In the genomic region with DNA sequence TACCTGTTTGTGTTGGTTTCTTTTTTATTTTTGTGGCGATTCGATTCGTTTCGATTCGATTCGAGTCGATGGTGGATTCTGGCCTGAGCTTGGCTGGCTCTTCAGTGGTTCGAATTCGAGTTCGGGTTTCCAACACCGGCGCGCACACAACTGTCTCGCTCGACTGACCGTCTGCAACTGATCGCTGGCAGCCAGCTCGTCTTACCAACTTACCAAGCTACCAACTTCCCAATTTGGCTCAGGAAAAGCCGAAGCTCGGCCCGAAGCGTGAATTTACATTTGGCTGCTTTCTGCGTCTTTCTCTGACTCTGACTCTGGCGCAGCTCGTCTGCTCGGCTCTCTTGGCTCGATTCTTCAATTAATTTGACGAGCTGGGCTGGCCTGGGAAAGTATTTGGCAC, we compare ENCODE assay signal across 1 fruit fly cellular context.
TF ChIP-seq lines count a peak whose summit lies in the region.

TSS of gene ect (minus strand) at position 183 of the 400 bp plus-strand sequence.

TF ChIP-seq in whole organism, embryonic, 481 proteins besides CTCF, POLR2A, EP300 and RAD21 (continued from another document):
- TF ChIP-seq Sry-β (GFP tag; optimal IDR thresholded peaks at IDR 0.05; lab: Kevin White, UChicago) (no peak), Asciz (GFP tag; optimal IDR thresholded peaks at IDR 0.05; lab: Kevin White, UChicago) (no peak), caup (GFP tag; optimal IDR thresholded peaks at IDR 0.05; lab: Kevin White, UChicago; ENCODE audit: severe bottlenecking) (no peak), CG30403 (GFP tag; optimal IDR thresholded peaks at IDR 0.05; lab: Kevin White, UChicago) (no peak), Max (GFP tag; optimal IDR thresholded peaks at IDR 0.05; lab: Kevin White, UChicago) (no peak), pnt (GFP tag; optimal IDR thresholded peaks at IDR 0.05; lab: Kevin White, UChicago) (no peak), Pdp1 (GFP tag; optimal IDR thresholded peaks at IDR 0.05; lab: Kevin White, UChicago) (no peak), CG8478 (optimal IDR thresholded peaks at IDR 0.05; lab: Kevin White, UChicago) (no peak), lov (optimal IDR thresholded peaks at IDR 0.05; lab: Kevin White, UChicago) (no peak), lov (GFP tag; IDR thresholded peaks at IDR 0.05; lab: Robert Waterston, UW) (no peak), CG14441 (GFP tag; IDR thresholded peaks at IDR 0.05; lab: Robert Waterston, UW) (no peak), so (GFP tag; IDR thresholded peaks at IDR 0.05; lab: Robert Waterston, UW) (no peak), CG9932 (GFP tag; IDR thresholded peaks at IDR 0.05; lab: Robert Waterston, UW) (no peak), knrl (GFP tag; IDR thresholded peaks at IDR 0.05; lab: Robert Waterston, UW; ENCODE audit: partially characterized antibody) (peak; percentile 25; the same call in 1 of the 3 replicates), br (optimal IDR thresholded peaks at IDR 0.05; lab: Kevin White, UChicago) (no peak), Dad (GFP tag; optimal IDR thresholded peaks at IDR 0.05; lab: Kevin White, UChicago) (no peak), Jarid2 (GFP tag; optimal IDR thresholded peaks at IDR 0.05; lab: Kevin White, UChicago) (peak; percentile 40), fd96Cb (tag; optimal IDR thresholded peaks at IDR 0.05; lab: Kevin White, UChicago) (no peak), ab (GFP tag; optimal IDR thresholded peaks at IDR 0.05; lab: Kevin White, UChicago) (no peak), ttk (GFP tag; IDR thresholded peaks at IDR 0.05; lab: Robert Waterston, UW) (peak; percentile 24; the same call in 1 of the 2 replicates), z (GFP tag; IDR thresholded peaks at IDR 0.05; lab: Robert Waterston, UW) (peak; percentile 26; the same call in 1 of the 3 replicates), CG4820 (GFP tag; optimal IDR thresholded peaks at IDR 0.05; lab: Kevin White, UChicago) (no peak), CG15011 (GFP tag; optimal IDR thresholded peaks at IDR 0.05; lab: Kevin White, UChicago) (no peak), CG15601 (tag; optimal IDR thresholded peaks at IDR 0.05; lab: Kevin White, UChicago) (no peak), CG2129 (GFP tag; IDR thresholded peaks at IDR 0.05; lab: Robert Waterston, UW; ENCODE audit: partially characterized antibody) (no peak), CG4730 (GFP tag; IDR thresholded peaks at IDR 0.05; lab: Robert Waterston, UW) (0 out of 2 replicates have a peak, but pooled peaks have one; percentile 26), HLH3B (GFP tag; IDR thresholded peaks at IDR 0.05; lab: Robert Waterston, UW) (no peak), CG31441 (GFP tag; IDR thresholded peaks at IDR 0.05; lab: Robert Waterston, UW) (no peak), CG7271 (tag; optimal IDR thresholded peaks at IDR 0.05; lab: Kevin White, UChicago) (no peak), rib (GFP tag; IDR thresholded peaks at IDR 0.05; lab: Robert Waterston, UW) (no peak), Xrp1 (GFP tag; IDR thresholded peaks at IDR 0.05; lab: Robert Waterston, UW) (no peak), jing (GFP tag; optimal IDR thresholded peaks at IDR 0.05; lab: Kevin White, UChicago) (no peak), en (GFP tag; optimal IDR thresholded peaks at IDR 0.05; lab: Kevin White, UChicago) (no peak), crc (GFP tag; optimal IDR thresholded peaks at IDR 0.05; lab: Kevin White, UChicago) (no peak), CG42726 (GFP tag; IDR thresholded peaks at IDR 0.05; lab: Robert Waterston, UW; ENCODE audit: partially characterized antibody) (no peak), CG5180 (GFP tag; optimal IDR thresholded peaks at IDR 0.05; lab: Kevin White, UChicago) (peak; percentile 65), dmrt11E (tag; optimal IDR thresholded peaks at IDR 0.05; lab: Kevin White, UChicago) (no peak), CG7928 (GFP tag; optimal IDR thresholded peaks at IDR 0.05; lab: Kevin White, UChicago) (no peak), CG14965 (GFP tag; optimal IDR thresholded peaks at IDR 0.05; lab: Kevin White, UChicago; ENCODE audit: borderline replicate concordance) (no peak), lola (GFP tag; optimal IDR thresholded peaks at IDR 0.05; lab: Kevin White, UChicago) (no peak), HHEX (GFP tag; optimal IDR thresholded peaks at IDR 0.05; lab: Kevin White, UChicago) (no peak), ap (GFP tag; IDR thresholded peaks at IDR 0.05; lab: Robert Waterston, UW) (no peak), NC2α (GFP tag; optimal IDR thresholded peaks at IDR 0.05; lab: Kevin White, UChicago) (no peak), usp (GFP tag; optimal IDR thresholded peaks at IDR 0.05; lab: Kevin White, UChicago) (no peak), yki (optimal IDR thresholded peaks at IDR 0.05; lab: Kevin White, UChicago) (no peak), CG2199 (GFP tag; IDR thresholded peaks at IDR 0.05; lab: Robert Waterston, UW) (no peak), ase (GFP tag; IDR thresholded peaks at IDR 0.05; lab: Robert Waterston, UW) (no peak), abd-A (tag; optimal IDR thresholded peaks at IDR 0.05; lab: Kevin White, UChicago) (no peak), CG12942 (GFP tag; optimal IDR thresholded peaks at IDR 0.05; lab: Kevin White, UChicago) (no peak), slbo (GFP tag; IDR thresholded peaks at IDR 0.05; lab: Robert Waterston, UW) (0 out of 2 replicates have a peak, but pooled peaks have one; percentile 22), ken (GFP tag; IDR thresholded peaks at IDR 0.05; lab: Robert Waterston, UW) (0 out of 3 replicates have a peak, but pooled peaks have one; percentile 36), D (optimal IDR thresholded peaks at IDR 0.05; lab: Kevin White, UChicago) (no peak), D (GFP tag; optimal IDR thresholded peaks at IDR 0.05; lab: Kevin White, UChicago) (no peak), D19A (tag; optimal IDR thresholded peaks at IDR 0.05; lab: Kevin White, UChicago) (no peak), Trl (optimal IDR thresholded peaks at IDR 0.05; lab: Kevin White, UChicago) (peak in 1 of 2 experiments; percentile 1), Trl (GFP tag; optimal IDR thresholded peaks at IDR 0.05; lab: Kevin White, UChicago) (no peak), CG3163 (GFP tag; optimal IDR thresholded peaks at IDR 0.05; lab: Kevin White, UChicago) (no peak), tin (GFP tag; optimal IDR thresholded peaks at IDR 0.05; lab: Kevin White, UChicago) (no peak), Dfd (GFP tag; optimal IDR thresholded peaks at IDR 0.05; lab: Kevin White, UChicago) (no peak), Lhr (GFP tag; optimal IDR thresholded peaks at IDR 0.05; lab: Kevin White, UChicago) (no peak), CG6175 (GFP tag; IDR thresholded peaks at IDR 0.05; lab: Robert Waterston, UW) (0 out of 3 replicates have a peak, but pooled peaks have one; percentile 44), Aef1 (GFP tag; IDR thresholded peaks at IDR 0.05; lab: Robert Waterston, UW) (no peak), cato (GFP tag; optimal IDR thresholded peaks at IDR 0.05; lab: Kevin White, UChicago; ENCODE audit: borderline replicate concordance) (no peak), Sox102F (GFP tag; optimal IDR thresholded peaks at IDR 0.05; lab: Kevin White, UChicago) (no peak), toy (GFP tag; IDR thresholded peaks at IDR 0.05; lab: Robert Waterston, UW) (no peak), CG1647 (GFP tag; optimal IDR thresholded peaks at IDR 0.05; lab: Kevin White, UChicago) (no peak), crp (GFP tag; optimal IDR thresholded peaks at IDR 0.05; lab: Kevin White, UChicago) (no peak), CG8290 (GFP tag; optimal IDR thresholded peaks at IDR 0.05; lab: Kevin White, UChicago) (no peak), CG8290 (tag; optimal IDR thresholded peaks at IDR 0.05; lab: Kevin White, UChicago) (no peak), CG33557 (GFP tag; optimal IDR thresholded peaks at IDR 0.05; lab: Kevin White, UChicago) (no peak), CG17385 (GFP tag; optimal IDR thresholded peaks at IDR 0.05; lab: Kevin White, UChicago) (no peak), Dip2 (GFP tag; IDR thresholded peaks at IDR 0.05; lab: Robert Waterston, UW) (no peak), Mrtf (GFP tag; IDR thresholded peaks at IDR 0.05; lab: Robert Waterston, UW) (no peak), CG4282 (GFP tag; optimal IDR thresholded peaks at IDR 0.05; lab: Kevin White, UChicago) (no peak), CG9727 (GFP tag; optimal IDR thresholded peaks at IDR 0.05; lab: Kevin White, UChicago) (no peak), Ravus (GFP tag; IDR thresholded peaks at IDR 0.05; lab: Robert Waterston, UW) (no peak), CG10654 (GFP tag; optimal IDR thresholded peaks at IDR 0.05; lab: Kevin White, UChicago) (no peak), ewg (GFP tag; optimal IDR thresholded peaks at IDR 0.05; lab: Kevin White, UChicago) (no peak), gce (GFP tag; IDR thresholded peaks at IDR 0.05; lab: Robert Waterston, UW) (no peak), CG13775 (GFP tag; optimal IDR thresholded peaks at IDR 0.05; lab: Kevin White, UChicago) (no peak), Kr (GFP tag; optimal IDR thresholded peaks at IDR 0.05; lab: Kevin White, UChicago) (no peak), eyg (GFP tag; optimal IDR thresholded peaks at IDR 0.05; lab: Kevin White, UChicago) (no peak), Doc3 (GFP tag; IDR thresholded peaks at IDR 0.05; lab: Robert Waterston, UW; ENCODE audit: partially characterized antibody) (no peak), Deaf1 (tag; optimal IDR thresholded peaks at IDR 0.05; lab: Kevin White, UChicago) (peak; percentile 91), CG9876 (GFP tag; optimal IDR thresholded peaks at IDR 0.05; lab: Kevin White, UChicago) (no peak), CG17361 (GFP tag; IDR thresholded peaks at IDR 0.05; lab: Robert Waterston, UW) (no peak), slp2 (GFP tag; optimal IDR thresholded peaks at IDR 0.05; lab: Kevin White, UChicago) (no peak)
